Fruit fly (Drosophila melanogaster) whole organism, embryonic: ENCODE results near the gene Mip.

ENCODE experiments used
- Bgb ChIP-seq: fragments of 200-800 bp; sonication (Bioruptor generic); IDR thresholded peaks from 2 replicates; pipeline ENCODE4 v1.3.6; 2022; ENCODE audit warnings: missing biosample characterization, missing genetic modification characterization; ENCODE audit not compliant: partially characterized antibody
- Bteb2 ChIP-seq: fragments of 200-800 bp; sonication (Bioruptor generic); optimal IDR thresholded peaks from 2 replicates; lab custom pipeline; 2016; ENCODE audit warnings: missing biosample characterization, missing genetic modification characterization
- CG1233 ChIP-seq: fragments of 200-800 bp; sonication (Bioruptor generic); optimal IDR thresholded peaks from 4 replicates; lab custom pipeline; 2018; ENCODE audit warnings: missing biosample characterization, mild to moderate bottlenecking, missing genetic modification characterization
- CG14050 ChIP-seq: fragments of 200-800 bp; sonication (Bioruptor generic); IDR thresholded peaks from 3 replicates; pipeline ENCODE4 v1.3.6; 2022; ENCODE audit warnings: missing biosample characterization, missing genetic modification characterization
- CG14441 ChIP-seq: fragments of 200-800 bp; sonication (Bioruptor generic); IDR thresholded peaks from 2 replicates; pipeline ENCODE4 v1.3.6; 2022; ENCODE audit warnings: missing biosample characterization, missing genetic modification characterization
- CG17829 ChIP-seq: fragments of 200-800 bp; optimal IDR thresholded peaks from 2 replicates; lab custom pipeline; 2019; ENCODE audit warnings: missing biosample characterization, mild to moderate bottlenecking, missing genetic modification characterization, moderate library complexity
- CG30020 ChIP-seq: fragments of 200-800 bp; optimal IDR thresholded peaks from 2 replicates; lab custom pipeline; 2019; ENCODE audit warnings: missing biosample characterization, mild to moderate bottlenecking, missing genetic modification characterization, moderate library complexity
- CG32532 ChIP-seq: fragments of 200-800 bp; sonication (Bioruptor generic); IDR thresholded peaks from 2 replicates; pipeline ENCODE4 v1.3.6; 2022; ENCODE audit warnings: missing biosample characterization, missing genetic modification characterization
- CG32767 ChIP-seq: fragments of 200-800 bp; sonication (Bioruptor generic); IDR thresholded peaks from 2 replicates; pipeline ENCODE4 v1.3.6; 2022; ENCODE audit warnings: missing biosample characterization, missing genetic modification characterization
- CG32772 ChIP-seq: fragments of 200-800 bp; sonication (Bioruptor generic); IDR thresholded peaks from 2 replicates; pipeline ENCODE4 v1.3.6; 2022; ENCODE audit warnings: missing biosample characterization, missing genetic modification characterization
- CG3281 ChIP-seq: fragments of 200-800 bp; sonication (Bioruptor generic); optimal IDR thresholded peaks from 3 replicates; lab custom pipeline; 2017; ENCODE audit warnings: missing biosample characterization, mild to moderate bottlenecking, missing genetic modification characterization
- CG34224 ChIP-seq: fragments of 200-800 bp; sonication (Bioruptor generic); IDR thresholded peaks from 3 replicates; pipeline ENCODE4 v1.3.6; 2022; ENCODE audit warnings: missing biosample characterization, missing genetic modification characterization; ENCODE audit not compliant: partially characterized antibody
- CG4328 ChIP-seq: fragments of 200-800 bp; sonication (Bioruptor generic); optimal IDR thresholded peaks from 3 replicates; lab custom pipeline; 2017; ENCODE audit warnings: missing biosample characterization, missing genetic modification reagents, missing genetic modification characterization
- CG4360 ChIP-seq: fragments of 200-800 bp; sonication (Bioruptor generic); IDR thresholded peaks from 2 replicates; pipeline ENCODE4 v1.3.6; 2022; ENCODE audit warnings: missing biosample characterization, missing genetic modification characterization
- CG43689 ChIP-seq: fragments of 200-800 bp; sonication (Bioruptor generic); IDR thresholded peaks from 2 replicates; pipeline ENCODE4 v1.3.6; 2022; ENCODE audit warnings: missing biosample characterization, missing genetic modification characterization
- CG5180 ChIP-seq: fragments of 200-800 bp; sonication (Bioruptor generic); optimal IDR thresholded peaks from 3 replicates; lab custom pipeline; 2017; ENCODE audit warnings: missing biosample characterization, missing genetic modification characterization, mild to moderate bottlenecking, moderate library complexity, missing genetic modification reagents
- CG9932 ChIP-seq: fragments of 200-800 bp; sonication (Bioruptor generic); IDR thresholded peaks from 2 replicates; pipeline ENCODE4 v1.3.6; 2022; ENCODE audit warnings: missing biosample characterization, missing genetic modification characterization
- CrebB ChIP-seq: fragments of 200-800 bp; sonication (Bioruptor generic); optimal IDR thresholded peaks from 3 replicates; lab custom pipeline; 2018; ENCODE audit warnings: missing biosample characterization, mild to moderate bottlenecking, missing genetic modification characterization
- Drgx ChIP-seq: fragments of 200-800 bp; sonication (Bioruptor generic); IDR thresholded peaks from 2 replicates; pipeline ENCODE4 v1.3.6; 2022; ENCODE audit warnings: missing biosample characterization, missing genetic modification characterization
- Eip74EF ChIP-seq, 2 experiments: fragments of 200-800 bp in 1 of 2; fragments of >200 bp in 1 of 2; sonication (Bioruptor generic) in 1 of 2; optimal IDR thresholded peaks; 2 replicates each; lab custom pipeline; 2017 to 2019; ENCODE audit warnings: missing biosample characterization in 2 of 2, missing genetic modification characterization in 2 of 2, mild to moderate bottlenecking in 1 of 2, moderate library complexity in 1 of 2
- H15 ChIP-seq: fragments of 200-800 bp; sonication (Bioruptor generic); IDR thresholded peaks from 3 replicates; pipeline ENCODE4 v1.3.6; 2022; ENCODE audit warnings: missing biosample characterization, missing genetic modification characterization
- HLHmδ ChIP-seq: fragments of 200-800 bp; sonication (Bioruptor generic); optimal IDR thresholded peaks from 2 replicates; lab custom pipeline; 2018; ENCODE audit warnings: missing biosample characterization, mild to moderate bottlenecking, missing genetic modification characterization, moderate library complexity
- Hsf ChIP-seq: fragments of 200-800 bp; sonication (Bioruptor generic); optimal IDR thresholded peaks from 3 replicates; lab custom pipeline; 2016; ENCODE audit warnings: missing biosample characterization, missing genetic modification characterization
- Opbp ChIP-seq: fragments of 200-800 bp; sonication (Bioruptor generic); IDR thresholded peaks from 3 replicates; pipeline ENCODE4 v1.3.6; 2022; ENCODE audit warnings: missing biosample characterization, missing genetic modification characterization; ENCODE audit not compliant: partially characterized antibody
- Rfx ChIP-seq: fragments of 200-800 bp; sonication (Bioruptor generic); IDR thresholded peaks from 2 replicates; pipeline ENCODE4 v1.3.6; 2022; ENCODE audit warnings: missing biosample characterization, missing genetic modification characterization
- Scr ChIP-seq: fragments of 200-800 bp; sonication (Bioruptor generic); IDR thresholded peaks from 2 replicates; pipeline ENCODE4 v1.3.6; 2022; ENCODE audit warnings: missing biosample characterization, missing genetic modification characterization; ENCODE audit not compliant: partially characterized antibody
- Trl ChIP-seq, 3 experiments: fragments of >200 bp in 2 of 3; fragments of 200-800 bp in 1 of 3; sonication (Bioruptor generic) in 1 of 3; optimal IDR thresholded peaks; 2 replicates in 1 of 3; 3 replicates in 2 of 3; lab custom pipeline; 2016 to 2017; ENCODE audit warnings: missing biosample characterization in 1 of 3, missing genetic modification characterization in 1 of 3
- bbx ChIP-seq: fragments of 200-800 bp; sonication (Bioruptor generic); IDR thresholded peaks from 2 replicates; pipeline ENCODE4 v1.3.6; 2022; ENCODE audit warnings: missing biosample characterization, missing genetic modification characterization; ENCODE audit not compliant: partially characterized antibody
- bsh ChIP-seq, 2 experiments: fragments of 200-800 bp; sonication (Bioruptor generic); optimal IDR thresholded peaks; 2 replicates each; lab custom pipeline; 2017 to 2018; ENCODE audit warnings: mild to moderate bottlenecking in 2 of 2, missing biosample characterization in 2 of 2, missing genetic modification characterization in 2 of 2, moderate library complexity in 1 of 2
- cg ChIP-seq: fragments of 200-800 bp; sonication (Bioruptor generic); optimal IDR thresholded peaks from 3 replicates; lab custom pipeline; 2019; ENCODE audit warnings: missing biosample characterization, mild to moderate bottlenecking, missing genetic modification characterization, moderate library complexity
- chif ChIP-seq, 2 experiments: fragments of 200-800 bp; sonication (Bioruptor generic); optimal IDR thresholded peaks; 3 replicates each; lab custom pipeline; 2016; ENCODE audit warnings: missing biosample characterization in 2 of 2, missing genetic modification characterization in 2 of 2
- ci ChIP-seq: fragments of 200-800 bp; sonication (Bioruptor generic); IDR thresholded peaks from 3 replicates; pipeline ENCODE4 v1.3.6; 2022; ENCODE audit warnings: missing biosample characterization, missing genetic modification characterization
- dan ChIP-seq: fragments of 200-800 bp; sonication (Bioruptor generic); IDR thresholded peaks from 2 replicates; pipeline ENCODE4 v1.3.6; 2022; ENCODE audit warnings: missing biosample characterization, missing genetic modification characterization
- exex ChIP-seq: fragments of 200-800 bp; sonication (Bioruptor generic); optimal IDR thresholded peaks from 4 replicates; lab custom pipeline; 2018; ENCODE audit warnings: missing biosample characterization, mild to moderate bottlenecking, missing genetic modification characterization, moderate library complexity
- ftz-f1 ChIP-seq: fragments of 200-800 bp; sonication (Bioruptor generic); optimal IDR thresholded peaks from 2 replicates; lab custom pipeline; 2016; ENCODE audit warnings: missing biosample characterization, missing genetic modification characterization
- her ChIP-seq: fragments of 200-800 bp; sonication (Bioruptor generic); optimal IDR thresholded peaks from 2 replicates; lab custom pipeline; 2016; ENCODE audit warnings: missing biosample characterization, missing genetic modification characterization
- hkb ChIP-seq, 2 experiments: fragments of 200-800 bp in 1 of 2; fragments of >200 bp in 1 of 2; sonication (Bioruptor generic) in 1 of 2; IDR thresholded peaks in 1 of 2; optimal IDR thresholded peaks in 1 of 2; 2 replicates each; pipeline versions ENCODE4 v1.3.6 to Lab custom; 2017 to 2022; ENCODE audit warnings: missing biosample characterization in 1 of 2, missing genetic modification characterization in 1 of 2
- insv ChIP-seq, 2 experiments: fragments of 200-800 bp; sonication (Bioruptor generic); optimal IDR thresholded peaks; 3 replicates each; lab custom pipeline; 2016 to 2018; ENCODE audit warnings: missing biosample characterization in 2 of 2, missing genetic modification characterization in 2 of 2
- jigr1 ChIP-seq: fragments of 200-800 bp; sonication (Bioruptor generic); IDR thresholded peaks from 3 replicates; pipeline ENCODE4 v1.3.6; 2022; ENCODE audit warnings: missing biosample characterization, missing genetic modification characterization
- lilli ChIP-seq: fragments of 200-800 bp; sonication (Bioruptor generic); optimal IDR thresholded peaks from 3 replicates; lab custom pipeline; 2016; ENCODE audit warnings: missing biosample characterization, missing genetic modification characterization
- lmd ChIP-seq: fragments of 200-800 bp; sonication (Bioruptor generic); IDR thresholded peaks from 2 replicates; pipeline ENCODE4 v1.3.6; 2022; ENCODE audit warnings: missing biosample characterization, missing genetic modification characterization
- lov ChIP-seq, 2 experiments: fragments of 200-800 bp in 1 of 2; fragments of >200 bp in 1 of 2; sonication (Bioruptor generic) in 1 of 2; IDR thresholded peaks in 1 of 2; optimal IDR thresholded peaks in 1 of 2; 2 replicates in 1 of 2; 3 replicates in 1 of 2; pipeline versions ENCODE4 v1.3.6 to Lab custom; 2017 to 2022; ENCODE audit warnings: missing biosample characterization in 1 of 2, missing genetic modification characterization in 1 of 2
- mirr ChIP-seq: fragments of 200-800 bp; sonication (Bioruptor generic); optimal IDR thresholded peaks from 3 replicates; lab custom pipeline; 2018; ENCODE audit warnings: missing biosample characterization, mild to moderate bottlenecking, missing genetic modification characterization
- nau ChIP-seq: fragments of 200-800 bp; sonication (Bioruptor generic); optimal IDR thresholded peaks from 3 replicates; lab custom pipeline; 2017; ENCODE audit warnings: missing biosample characterization, mild to moderate bottlenecking, missing genetic modification characterization, missing genetic modification reagents
- pan ChIP-seq, 4 experiments: fragments of >200 bp in 3 of 4; fragments of 200-800 bp in 1 of 4; sonication (Bioruptor generic) in 1 of 4; optimal IDR thresholded peaks in 3 of 4; IDR thresholded peaks in 1 of 4; 2 replicates each; pipeline versions ENCODE4 v1.3.6 to Lab custom; 2017 to 2022; ENCODE audit warnings: missing biosample characterization in 2 of 4, missing genetic modification characterization in 2 of 4, mixed read lengths in 1 of 4
- pum ChIP-seq: fragments of 200-800 bp; sonication (Bioruptor generic); optimal IDR thresholded peaks from 2 replicates; lab custom pipeline; 2016; ENCODE audit warnings: missing biosample characterization, missing genetic modification characterization
- sens ChIP-seq: fragments of 200-800 bp; sonication (Bioruptor generic); peaks from one replicate; lab custom pipeline; 2016; ENCODE audit warnings: missing biosample characterization, missing genetic modification characterization
- ssp ChIP-seq: fragments of 200-800 bp; sonication (Bioruptor generic); IDR thresholded peaks from 2 replicates; pipeline ENCODE4 v1.3.6; 2022; ENCODE audit warnings: missing biosample characterization, missing genetic modification characterization

Mip gene

dm6 chr3L:17379311-17379710, 29.8 kb upstream of the Mip start, which contains the start of gene Cad74A (continued):
- TF ChIP-seq CG34224, result peak; percentile 30; the same call in 2 of the 3 replicates
- no peak for TF ChIP-seq H15 (GFP tag; lab: Robert Waterston, UW)
- peak; percentile 55 for TF ChIP-seq sens (GFP tag; lab: Kevin White, UChicago)
- TF ChIP-seq HLHmδ (GFP tag; lab: Kevin White, UChicago), result peak; percentile 27
- no peak for TF ChIP-seq Bteb2 (GFP tag; lab: Kevin White, UChicago)
- TF ChIP-seq Hsf (GFP tag; lab: Kevin White, UChicago), result no peak
- TF ChIP-seq CG32532, result peak; percentile 52; the same call in 1 of the 2 replicates
- TF ChIP-seq CG14050 (GFP tag; lab: Robert Waterston, UW), result no peak
- TF ChIP-seq her (GFP tag; lab: Kevin White, UChicago), result no peak
- no peak for TF ChIP-seq pum (GFP tag; lab: Kevin White, UChicago)
- peak; percentile 47; the same call in 1 of the 2 replicates for TF ChIP-seq Bgb (GFP tag; lab: Robert Waterston, UW)
- no peak for TF ChIP-seq lov (optimal IDR thresholded peaks at IDR 0.05; lab: Kevin White, UChicago)
- TF ChIP-seq lov (GFP tag; IDR thresholded peaks at IDR 0.05; lab: Robert Waterston, UW), result no peak
- TF ChIP-seq exex, result no peak
- TF ChIP-seq mirr (GFP tag; lab: Kevin White, UChicago), result no peak
- no peak for TF ChIP-seq nau
- TF ChIP-seq ssp (GFP tag; lab: Robert Waterston, UW), result no peak
- TF ChIP-seq Scr (GFP tag; lab: Robert Waterston, UW), result peak; percentile 18; the same call in 1 of the 2 replicates
- peak; percentile 16 to 29 for TF ChIP-seq Trl (optimal IDR thresholded peaks at IDR 0.05; lab: Kevin White, UChicago)
- peak; percentile 5 for TF ChIP-seq Trl (GFP tag; optimal IDR thresholded peaks at IDR 0.05; lab: Kevin White, UChicago)
- peak; percentile 52; the same call in 1 of the 3 replicates for TF ChIP-seq ci (GFP tag; lab: Robert Waterston, UW)
- TF ChIP-seq CG9932 (GFP tag; lab: Robert Waterston, UW), result no peak
- TF ChIP-seq ftz-f1 (GFP tag; lab: Kevin White, UChicago), result peak; percentile 37
- TF ChIP-seq CG4328, result no peak
- 0 out of 2 replicates have a peak, but pooled peaks have one; percentile 27 for TF ChIP-seq CG14441 (GFP tag; lab: Robert Waterston, UW)
- no peak for TF ChIP-seq CG32772 (GFP tag; lab: Robert Waterston, UW)
- 0 out of 2 replicates have a peak, but pooled peaks have one; percentile 19 for TF ChIP-seq Rfx (GFP tag; lab: Robert Waterston, UW)
- peak in 1 of 2 experiments; percentile 81 for TF ChIP-seq insv (GFP tag; optimal IDR thresholded peaks at IDR 0.05; lab: Kevin White, UChicago)
- TF ChIP-seq Opbp (GFP tag; lab: Robert Waterston, UW), result peak; percentile 50; the same call in 1 of the 3 replicates
- TF ChIP-seq cg (GFP tag; lab: Kevin White, UChicago), result peak; percentile 15
- peak; percentile 61 for TF ChIP-seq CG4360 (GFP tag; lab: Robert Waterston, UW)
- no peak for TF ChIP-seq lmd (GFP tag; lab: Robert Waterston, UW)
- no peak for TF ChIP-seq CG5180 (GFP tag; lab: Kevin White, UChicago)
- TF ChIP-seq CG3281 (GFP tag; lab: Kevin White, UChicago), result no peak
- TF ChIP-seq dan, result no peak
- no peak for TF ChIP-seq chif (GFP tag; optimal IDR thresholded peaks at IDR 0.05; lab: Kevin White, UChicago)
- TF ChIP-seq hkb (optimal IDR thresholded peaks at IDR 0.05; lab: Kevin White, UChicago), result no peak
- 0 out of 2 replicates have a peak, but pooled peaks have one; percentile 10 for TF ChIP-seq hkb (GFP tag; IDR thresholded peaks at IDR 0.05; lab: Robert Waterston, UW)
- TF ChIP-seq bsh (GFP tag; optimal IDR thresholded peaks at IDR 0.05; lab: Kevin White, UChicago), result no peak
- no peak for TF ChIP-seq pan (optimal IDR thresholded peaks at IDR 0.05; lab: Kevin White, UChicago)
- TF ChIP-seq pan (GFP tag; optimal IDR thresholded peaks at IDR 0.05 in 1 of 2, IDR thresholded peaks at IDR 0.05 in 1 of 2), result peak in 1 of 2 experiments; percentile 15
- no peak for TF ChIP-seq CG1233 (GFP tag; lab: Kevin White, UChicago)
- no peak for TF ChIP-seq CG32767 (GFP tag; lab: Robert Waterston, UW)
- peak in 1 of 2 experiments; percentile 5 for TF ChIP-seq Eip74EF (GFP tag; optimal IDR thresholded peaks at IDR 0.05; lab: Kevin White, UChicago)
- TF ChIP-seq CG43689 (GFP tag; lab: Robert Waterston, UW), result no peak
- TF ChIP-seq lilli (GFP tag; lab: Kevin White, UChicago), result no peak
- TF ChIP-seq jigr1 (GFP tag; lab: Robert Waterston, UW), result no peak
- peak; percentile 38 for TF ChIP-seq Drgx (GFP tag; lab: Robert Waterston, UW)
- TF ChIP-seq CG17829 (tag; lab: Kevin White, UChicago), result peak; percentile 9
- no peak for TF ChIP-seq CG30020
- no peak for TF ChIP-seq CrebB (tag; lab: Kevin White, UChicago)
- TF ChIP-seq bbx (GFP tag; lab: Robert Waterston, UW), result peak; percentile 30; the same call in 1 of the 2 replicates
